Fruit fly (Drosophila melanogaster) whole organism, embryonic: Measurements from ENCODE around the gene CycB3.

ENCODE experiments used
- Antp ChIP-seq: fragments of 200-800 bp; sonication (Bioruptor generic); optimal IDR thresholded peaks from 3 replicates; lab custom pipeline; 2016; ENCODE audit warnings: missing biosample characterization, missing genetic modification characterization
- Bdp1 ChIP-seq: fragments of 200-800 bp; sonication (Bioruptor generic); optimal IDR thresholded peaks from 3 replicates; lab custom pipeline; 2016; ENCODE audit warnings: missing biosample characterization, missing genetic modification characterization
- CG10543 ChIP-seq: fragments of 200-800 bp; sonication (Bioruptor generic); optimal IDR thresholded peaks from 3 replicates; lab custom pipeline; 2017; ENCODE audit warnings: missing biosample characterization, mild to moderate bottlenecking, missing genetic modification characterization, moderate library complexity
- CG10654 ChIP-seq: fragments of 200-800 bp; sonication (Bioruptor generic); optimal IDR thresholded peaks from 2 replicates; lab custom pipeline; 2016; ENCODE audit warnings: missing biosample characterization, missing genetic modification characterization
- CG10959 ChIP-seq: fragments of 200-800 bp; sonication (Bioruptor generic); IDR thresholded peaks from 2 replicates; pipeline ENCODE4 v1.3.6; 2022; ENCODE audit warnings: missing biosample characterization, missing genetic modification characterization
- CG11085 ChIP-seq: fragments of 200-800 bp; sonication (Bioruptor generic); IDR thresholded peaks from 2 replicates; pipeline ENCODE4 v1.3.6; 2022; ENCODE audit warnings: missing biosample characterization, missing genetic modification characterization
- CG12071 ChIP-seq: fragments of 200-800 bp; sonication (Bioruptor generic); optimal IDR thresholded peaks from 3 replicates; lab custom pipeline; 2018; ENCODE audit warnings: missing biosample characterization, mild to moderate bottlenecking, missing genetic modification characterization
- CG12236 ChIP-seq: fragments of 200-800 bp; sonication (Bioruptor generic); optimal IDR thresholded peaks from 2 replicates; lab custom pipeline; 2016; ENCODE audit warnings: missing biosample characterization, missing genetic modification characterization
- CG12769 ChIP-seq: fragments of 200-800 bp; sonication (Bioruptor generic); optimal IDR thresholded peaks from 2 replicates; lab custom pipeline; 2019; ENCODE audit warnings: missing biosample characterization, mild to moderate bottlenecking, missing genetic modification characterization, moderate library complexity
- CG13123 ChIP-seq: fragments of 200-800 bp; sonication (Bioruptor generic); optimal IDR thresholded peaks from 2 replicates; lab custom pipeline; 2016; ENCODE audit warnings: missing biosample characterization, missing genetic modification characterization
- CG13296 ChIP-seq: fragments of 200-800 bp; sonication (Bioruptor generic); optimal IDR thresholded peaks from 3 replicates; lab custom pipeline; 2018; ENCODE audit warnings: missing biosample characterization, mild to moderate bottlenecking, missing genetic modification characterization
- CG14667 ChIP-seq: fragments of 200-800 bp; sonication (Bioruptor generic); IDR thresholded peaks from 2 replicates; pipeline ENCODE4 v1.3.6; 2022; ENCODE audit warnings: missing biosample characterization, missing genetic modification characterization
- CG14965 ChIP-seq: fragments of 200-800 bp; sonication (Bioruptor generic); optimal IDR thresholded peaks from 2 replicates; lab custom pipeline; 2016; ENCODE audit warnings: missing biosample characterization, missing genetic modification characterization, borderline replicate concordance
- CG15269 ChIP-seq: fragments of 200-800 bp; sonication (Bioruptor generic); optimal IDR thresholded peaks from 2 replicates; lab custom pipeline; 2018; ENCODE audit warnings: missing biosample characterization, mild to moderate bottlenecking, missing genetic modification characterization, moderate library complexity
- CG16813 ChIP-seq: fragments of 200-800 bp; sonication (Bioruptor generic); IDR thresholded peaks from 3 replicates; pipeline ENCODE4 v1.3.6; 2022; ENCODE audit warnings: missing biosample characterization, missing genetic modification characterization; ENCODE audit not compliant: partially characterized antibody
- CG2875 ChIP-seq: fragments of 200-800 bp; sonication (Bioruptor generic); optimal IDR thresholded peaks from 2 replicates; lab custom pipeline; 2017; ENCODE audit warnings: missing biosample characterization, mild to moderate bottlenecking, missing genetic modification characterization, missing genetic modification reagents
- CG3163 ChIP-seq: fragments of 200-800 bp; sonication (Bioruptor generic); optimal IDR thresholded peaks from 3 replicates; lab custom pipeline; 2016; ENCODE audit warnings: missing biosample characterization, missing genetic modification characterization
- CG3838 ChIP-seq: fragments of 200-800 bp; sonication (Bioruptor generic); optimal IDR thresholded peaks from 3 replicates; lab custom pipeline; 2016; ENCODE audit warnings: missing biosample characterization, missing genetic modification characterization
- CG6791 ChIP-seq: fragments of 200-800 bp; sonication (Bioruptor generic); IDR thresholded peaks from 3 replicates; pipeline ENCODE4 v1.3.6; 2022; ENCODE audit warnings: missing biosample characterization, missing genetic modification characterization; ENCODE audit not compliant: partially characterized antibody
- CTCF ChIP-seq: fragments of 200-800 bp; sonication (Bioruptor generic); optimal IDR thresholded peaks from 2 replicates; lab custom pipeline; 2017; ENCODE audit warnings: missing biosample characterization, mild to moderate bottlenecking, missing genetic modification characterization, moderate library complexity
- Drgx ChIP-seq: fragments of 200-800 bp; sonication (Bioruptor generic); IDR thresholded peaks from 2 replicates; pipeline ENCODE4 v1.3.6; 2022; ENCODE audit warnings: missing biosample characterization, missing genetic modification characterization
- HmgD ChIP-seq: fragments of 200-800 bp; sonication (Bioruptor generic); optimal IDR thresholded peaks from 3 replicates; lab custom pipeline; 2016; ENCODE audit warnings: missing biosample characterization, missing genetic modification characterization
- Hr3 ChIP-seq: fragments of 200-800 bp; sonication (Bioruptor generic); optimal IDR thresholded peaks from 3 replicates; lab custom pipeline; 2016; ENCODE audit warnings: missing biosample characterization, missing genetic modification characterization
- Jarid2 ChIP-seq: fragments of 200-800 bp; sonication (Bioruptor generic); optimal IDR thresholded peaks from 3 replicates; lab custom pipeline; 2017; ENCODE audit warnings: mild to moderate bottlenecking, missing biosample characterization, missing genetic modification reagents, missing genetic modification characterization
- NC2β ChIP-seq: fragments of 200-800 bp; sonication (Bioruptor generic); optimal IDR thresholded peaks from 2 replicates; lab custom pipeline; 2016; ENCODE audit warnings: missing biosample characterization, missing genetic modification characterization
- Opbp ChIP-seq: fragments of 200-800 bp; sonication (Bioruptor generic); IDR thresholded peaks from 3 replicates; pipeline ENCODE4 v1.3.6; 2022; ENCODE audit warnings: missing biosample characterization, missing genetic modification characterization; ENCODE audit not compliant: partially characterized antibody
- Ptx1 ChIP-seq: fragments of 200-800 bp; sonication (Bioruptor generic); IDR thresholded peaks from 2 replicates; pipeline ENCODE4 v1.3.6; 2022; ENCODE audit warnings: missing biosample characterization, missing genetic modification characterization
- Xbp1 ChIP-seq: fragments of 200-800 bp; sonication (Bioruptor generic); optimal IDR thresholded peaks from 3 replicates; lab custom pipeline; 2016; ENCODE audit warnings: missing biosample characterization, mild to moderate bottlenecking, missing genetic modification characterization
- amos ChIP-seq: fragments of 200-800 bp; sonication (Bioruptor generic); IDR thresholded peaks from 2 replicates; pipeline ENCODE4 v1.3.6; 2022; ENCODE audit warnings: missing biosample characterization, missing genetic modification characterization; ENCODE audit not compliant: partially characterized antibody
- btn ChIP-seq: fragments of 200-800 bp; sonication (Bioruptor generic); optimal IDR thresholded peaks from 2 replicates; lab custom pipeline; 2016; ENCODE audit warnings: missing biosample characterization, missing genetic modification characterization
- fru ChIP-seq: fragments of >200 bp; optimal IDR thresholded peaks from 2 replicates; lab custom pipeline; 2017
- gem ChIP-seq: fragments of 200-800 bp; sonication (Bioruptor generic); optimal IDR thresholded peaks from 2 replicates; lab custom pipeline; 2019; ENCODE audit warnings: missing biosample characterization, mild to moderate bottlenecking, missing genetic modification characterization, moderate library complexity
- grn ChIP-seq: fragments of 200-800 bp; sonication (Bioruptor generic); optimal IDR thresholded peaks from 3 replicates; lab custom pipeline; 2017; ENCODE audit warnings: missing biosample characterization, missing genetic modification characterization
- jigr1 ChIP-seq: fragments of 200-800 bp; sonication (Bioruptor generic); IDR thresholded peaks from 3 replicates; pipeline ENCODE4 v1.3.6; 2022; ENCODE audit warnings: missing biosample characterization, missing genetic modification characterization
- prd ChIP-seq, 3 experiments: fragments of >200 bp in 2 of 3; fragments of 200-800 bp in 1 of 3; sonication (Bioruptor generic) in 1 of 3; optimal IDR thresholded peaks in 2 of 3; IDR thresholded peaks in 1 of 3; 2 replicates in 2 of 3; 3 replicates in 1 of 3; pipeline versions ENCODE4 v1.3.6 to Lab custom; 2017 to 2022; ENCODE audit warnings: missing biosample characterization in 1 of 3, missing genetic modification characterization in 1 of 3
- salm ChIP-seq: fragments of 200-800 bp; sonication (Bioruptor generic); optimal IDR thresholded peaks from 2 replicates; lab custom pipeline; 2018; ENCODE audit warnings: missing biosample characterization, mild to moderate bottlenecking, missing genetic modification characterization
- sens ChIP-seq: fragments of 200-800 bp; sonication (Bioruptor generic); peaks from one replicate; lab custom pipeline; 2016; ENCODE audit warnings: missing biosample characterization, missing genetic modification characterization
- seq ChIP-seq: fragments of 200-800 bp; sonication (Bioruptor generic); IDR thresholded peaks from 2 replicates; pipeline ENCODE4 v1.3.6; 2022; ENCODE audit warnings: missing biosample characterization, missing genetic modification characterization
- sisA ChIP-seq: fragments of 200-800 bp; sonication (Bioruptor generic); IDR thresholded peaks from 2 replicates; pipeline ENCODE4 v1.3.6; 2022; ENCODE audit warnings: missing biosample characterization, missing genetic modification characterization
- slbo ChIP-seq: fragments of 200-800 bp; sonication (Bioruptor generic); IDR thresholded peaks from 2 replicates; pipeline ENCODE4 v1.3.6; 2022; ENCODE audit warnings: missing biosample characterization, missing genetic modification characterization
- tup ChIP-seq: fragments of 200-800 bp; sonication (Bioruptor generic); optimal IDR thresholded peaks from 2 replicates; lab custom pipeline; 2016; ENCODE audit warnings: missing biosample characterization, mild to moderate bottlenecking, missing genetic modification characterization, moderate library complexity

Gene CycB3

dm6 chr3R:24914864-24915263 is 44.2 kb upstream of the CycB3 start (continued):
- TF ChIP-seq CG16813 (GFP tag; lab: Robert Waterston, UW) (peak; percentile 51; the same call in 2 of the 3 replicates), CG10959 (GFP tag; lab: Robert Waterston, UW) (no peak), btn (GFP tag; lab: Kevin White, UChicago) (no peak), NC2β (GFP tag; lab: Kevin White, UChicago) (no peak), HmgD (GFP tag; lab: Kevin White, UChicago) (no peak), CG13296 (no peak), CG14965 (GFP tag; lab: Kevin White, UChicago) (no peak), tup (GFP tag; lab: Kevin White, UChicago) (no peak), CG3838 (GFP tag; lab: Kevin White, UChicago) (no peak), CG10543 (GFP tag; lab: Kevin White, UChicago) (no peak), CG12236 (GFP tag; lab: Kevin White, UChicago) (no peak), amos (GFP tag; lab: Robert Waterston, UW) (peak; percentile 54; the same call in 1 of the 2 replicates), grn (GFP tag; lab: Kevin White, UChicago) (no peak), Jarid2 (no peak), CG2875 (GFP tag; lab: Kevin White, UChicago) (no peak), CG6791 (peak; percentile 7; the same call in 1 of the 3 replicates), Bdp1 (GFP tag; lab: Kevin White, UChicago) (peak; percentile 89), Opbp (GFP tag; lab: Robert Waterston, UW) (0 out of 3 replicates have a peak, but pooled peaks have one; percentile 34), seq (GFP tag; lab: Robert Waterston, UW) (no peak)

- TF ChIP-seq fru (lab: Kevin White, UChicago), result no peak
- peak; percentile 34; the same call in 1 of the 2 replicates for TF ChIP-seq sisA (GFP tag; lab: Robert Waterston, UW)
- no peak for TF ChIP-seq prd (optimal IDR thresholded peaks at IDR 0.05; lab: Kevin White, UChicago)
- TF ChIP-seq prd (GFP tag; IDR thresholded peaks at IDR 0.05; lab: Robert Waterston, UW), result peak; percentile 37; the same call in 1 of the 3 replicates
- TF ChIP-seq CG15269 (tag; lab: Kevin White, UChicago), result no peak
- no peak for TF ChIP-seq CG3163 (GFP tag; lab: Kevin White, UChicago)
- TF ChIP-seq Drgx, result peak; percentile 81
- no peak for TF ChIP-seq CG12071 (GFP tag; lab: Kevin White, UChicago)
- TF ChIP-seq CG14667 (GFP tag; lab: Robert Waterston, UW), result no peak
- TF ChIP-seq Ptx1 (GFP tag; lab: Robert Waterston, UW), result 0 out of 2 replicates have a peak, but pooled peaks have one; percentile 28
- TF ChIP-seq gem (tag; lab: Kevin White, UChicago), result no peak
- no peak for TF ChIP-seq CG12769
- TF ChIP-seq CG10654 (GFP tag; lab: Kevin White, UChicago), result no peak
- TF ChIP-seq CG11085 (GFP tag; lab: Robert Waterston, UW), result no peak
- TF ChIP-seq CTCF (GFP tag; lab: Kevin White, UChicago), result no peak
- TF ChIP-seq Xbp1 (GFP tag; lab: Kevin White, UChicago), result no peak
- no peak for TF ChIP-seq Hr3 (GFP tag; lab: Kevin White, UChicago)
- no peak for TF ChIP-seq NC2β (GFP tag; lab: Kevin White, UChicago)
- TF ChIP-seq CG13123 (GFP tag; lab: Kevin White, UChicago), result no peak
- TF ChIP-seq salm, result no peak
- no peak for TF ChIP-seq Antp (GFP tag; lab: Kevin White, UChicago)
- 0 out of 2 replicates have a peak, but pooled peaks have one; percentile 3 for TF ChIP-seq slbo (GFP tag; lab: Robert Waterston, UW)
- TF ChIP-seq jigr1 (GFP tag; lab: Robert Waterston, UW), result no peak
- peak; percentile 17 for TF ChIP-seq sens (GFP tag; lab: Kevin White, UChicago)
Measured at dm6 chr3R:24910097-24910496, 39.5 kb upstream of the CycB3 start.
